Fruit fly (Drosophila melanogaster) ovary, adult (tissue): ENCODE data around the gene CG34301.

ENCODE experiments used
- CG17801 ChIP-seq: fragments of 200-800 bp; optimal IDR thresholded peaks from 2 replicates; lab custom pipeline; 2019; ENCODE audit warnings: missing biosample characterization, mild to moderate bottlenecking, missing genetic modification characterization, moderate library complexity; ENCODE audit not compliant: partially characterized antibody

CG34301 gene

dm6 chr3R:8821623-8822022 lies 48.4 kb downstream of the CG34301 start, which contains the start of gene CG8369:
CG8369 (plus strand) TSS chr3R:8822008.
- TF ChIP-seq CG17801 (GFP tag; lab: Kevin White, UChicago): no peak

- TF ChIP-seq CG17801 (GFP tag; lab: Kevin White, UChicago): no peak
Observed at dm6 chr3R:8822919-8823318, 49.7 kb downstream of the CG34301 start.
